Worm (Caenorhabditis elegans) whole organism, mixed stage, embryonic: ENCODE data around the gene T28F3.5.
"Not testable (repeated sequence)": the region's sequence is repeated elsewhere in the genome, so short reads cannot be mapped to it uniquely, and the experiment has no call there.

Experiments
- M03D4.4 ChIP-seq: sonication (generic microtip); optimal IDR thresholded peaks from 2 replicates; lab custom pipeline; 2017; ENCODE audit warnings: mild to moderate bottlenecking, missing genetic modification characterization, missing compliant biosample characterization
- bed-3 ChIP-seq: fragments of 200-800 bp; sonication (Bioruptor generic); optimal IDR thresholded peaks from 3 replicates; lab custom pipeline; 2018; ENCODE audit warnings: mild to moderate bottlenecking, missing genetic modification characterization, moderate library complexity, missing compliant biosample characterization
- ceh-39 ChIP-seq: fragments of 150-350 bp; optimal IDR thresholded peaks from 2 replicates; lab custom pipeline; 2014; ENCODE audit warnings: missing biosample characterization, missing genetic modification characterization
- ceh-43 ChIP-seq: fragments of 200-800 bp; sonication (Bioruptor generic); optimal IDR thresholded peaks from 2 replicates; lab custom pipeline; 2018; ENCODE audit warnings: mild to moderate bottlenecking, missing genetic modification characterization, moderate library complexity, missing compliant biosample characterization
- ceh-83 ChIP-seq: fragments of 200-800 bp; sonication (Bioruptor generic); optimal IDR thresholded peaks from 2 replicates; lab custom pipeline; 2018; ENCODE audit warnings: mild to moderate bottlenecking, missing genetic modification characterization, missing compliant biosample characterization
- ces-1 ChIP-seq: fragments of 150-350 bp; optimal IDR thresholded peaks from 2 replicates; lab custom pipeline; 2014; ENCODE audit warnings: missing biosample characterization, missing genetic modification reagents, missing genetic modification characterization
- cnd-1 ChIP-seq: fragments of 200-800 bp; sonication (Bioruptor generic); optimal IDR thresholded peaks from 2 replicates; lab custom pipeline; 2018; ENCODE audit warnings: mild to moderate bottlenecking, missing genetic modification characterization, missing compliant biosample characterization
- drap-1 ChIP-seq: fragments of 200-800 bp; sonication (Bioruptor generic); optimal IDR thresholded peaks from 3 replicates; lab custom pipeline; 2018; ENCODE audit warnings: mild to moderate bottlenecking, missing genetic modification characterization, missing compliant biosample characterization
- elt-1 ChIP-seq: sonication (generic microtip); optimal IDR thresholded peaks from 2 replicates; lab custom pipeline; 2017; ENCODE audit warnings: missing genetic modification characterization, mild to moderate bottlenecking, missing compliant biosample characterization, antibody characterized with exemption, moderate library complexity, borderline replicate concordance; ENCODE audit not compliant: insufficient read depth
- flh-1 ChIP-seq: fragments of 200-800 bp; sonication (Bioruptor generic); optimal IDR thresholded peaks from 2 replicates; lab custom pipeline; 2018; ENCODE audit warnings: mild to moderate bottlenecking, missing genetic modification characterization, moderate library complexity, missing compliant biosample characterization
- ham-2 ChIP-seq: fragments of 200-800 bp; sonication (Bioruptor generic); optimal IDR thresholded peaks from 2 replicates; lab custom pipeline; 2018; ENCODE audit warnings: mild to moderate bottlenecking, missing genetic modification characterization, missing compliant biosample characterization
- hlh-1 ChIP-seq: fragments of 150-350 bp; optimal IDR thresholded peaks from 2 replicates; lab custom pipeline; 2014; ENCODE audit warnings: missing biosample characterization, missing genetic modification reagents, missing genetic modification characterization
- lin-13 ChIP-seq: fragments of 150-350 bp; optimal IDR thresholded peaks from 2 replicates; lab custom pipeline; 2014; ENCODE audit warnings: missing biosample characterization, missing genetic modification characterization
- lin-32 ChIP-seq: fragments of 200-800 bp; sonication (Bioruptor generic); optimal IDR thresholded peaks from 2 replicates; lab custom pipeline; 2018; ENCODE audit warnings: mild to moderate bottlenecking, missing genetic modification characterization, missing compliant biosample characterization
- lsy-2 ChIP-seq: fragments of 150-350 bp; optimal IDR thresholded peaks from 2 replicates; lab custom pipeline; 2014; ENCODE audit warnings: missing biosample characterization, missing genetic modification characterization
- mab-5 ChIP-seq: fragments of 150-350 bp; optimal IDR thresholded peaks from 2 replicates; lab custom pipeline; 2014; ENCODE audit warnings: missing biosample characterization, missing genetic modification characterization
- mep-1 ChIP-seq: fragments of 150-350 bp; optimal IDR thresholded peaks from 2 replicates; lab custom pipeline; 2017; ENCODE audit warnings: missing biosample characterization, missing genetic modification reagents, missing genetic modification characterization, inconsistent platforms
- nhr-2 ChIP-seq: fragments of 150-350 bp; optimal IDR thresholded peaks from 2 replicates; lab custom pipeline; 2014; ENCODE audit warnings: missing biosample characterization, missing genetic modification characterization
- nhr-237 ChIP-seq: fragments of 150-350 bp; optimal IDR thresholded peaks from 2 replicates; lab custom pipeline; 2014; ENCODE audit warnings: missing biosample characterization, missing genetic modification characterization
- nhr-28 ChIP-seq: fragments of 150-350 bp; optimal IDR thresholded peaks from 2 replicates; lab custom pipeline; 2014; ENCODE audit warnings: missing biosample characterization, missing genetic modification characterization
- nhr-76 ChIP-seq: sonication (generic microtip); optimal IDR thresholded peaks from 2 replicates; lab custom pipeline; 2017; ENCODE audit warnings: missing biosample characterization, missing genetic modification characterization
- pha-4 ChIP-seq: fragments of 150-350 bp; optimal IDR thresholded peaks from 2 replicates; lab custom pipeline; 2018; ENCODE audit warnings: missing biosample characterization, missing genetic modification reagents, missing genetic modification characterization
- sem-2 ChIP-seq: fragments of 200-800 bp; sonication (Bioruptor generic); optimal IDR thresholded peaks from 2 replicates; lab custom pipeline; 2018; ENCODE audit warnings: mild to moderate bottlenecking, missing genetic modification characterization, missing compliant biosample characterization
- snpc-4 ChIP-seq: fragments of 150-350 bp; optimal IDR thresholded peaks from 2 replicates; lab custom pipeline; 2014; ENCODE audit warnings: missing biosample characterization, missing genetic modification characterization
- sptf-1 ChIP-seq: sonication (generic microtip); optimal IDR thresholded peaks from 2 replicates; lab custom pipeline; 2017; ENCODE audit warnings: mild to moderate bottlenecking, missing genetic modification characterization, moderate library complexity, missing compliant biosample characterization
- tbx-8 ChIP-seq: fragments of 200-800 bp; sonication (Bioruptor generic); optimal IDR thresholded peaks from 2 replicates; lab custom pipeline; 2018; ENCODE audit warnings: mild to moderate bottlenecking, missing genetic modification characterization, moderate library complexity, missing compliant biosample characterization
- unc-120 ChIP-seq: sonication (generic microtip); optimal IDR thresholded peaks from 2 replicates; lab custom pipeline; 2017; ENCODE audit warnings: missing genetic modification characterization, missing compliant biosample characterization; ENCODE audit not compliant: poor library complexity, severe bottlenecking
- unc-62 ChIP-seq: fragments of 150-350 bp; optimal IDR thresholded peaks from 2 replicates; lab custom pipeline; 2014; ENCODE audit warnings: missing biosample characterization, missing genetic modification reagents, missing genetic modification characterization
- zip-8 ChIP-seq: fragments of 150-350 bp; optimal IDR thresholded peaks from 2 replicates; lab custom pipeline; 2014; ENCODE audit warnings: missing biosample characterization, missing genetic modification characterization
- ztf-11 ChIP-seq: fragments of 150-350 bp; optimal IDR thresholded peaks from 2 replicates; lab custom pipeline; 2014; ENCODE audit warnings: missing biosample characterization, missing genetic modification characterization

Gene T28F3.5

DNA sequence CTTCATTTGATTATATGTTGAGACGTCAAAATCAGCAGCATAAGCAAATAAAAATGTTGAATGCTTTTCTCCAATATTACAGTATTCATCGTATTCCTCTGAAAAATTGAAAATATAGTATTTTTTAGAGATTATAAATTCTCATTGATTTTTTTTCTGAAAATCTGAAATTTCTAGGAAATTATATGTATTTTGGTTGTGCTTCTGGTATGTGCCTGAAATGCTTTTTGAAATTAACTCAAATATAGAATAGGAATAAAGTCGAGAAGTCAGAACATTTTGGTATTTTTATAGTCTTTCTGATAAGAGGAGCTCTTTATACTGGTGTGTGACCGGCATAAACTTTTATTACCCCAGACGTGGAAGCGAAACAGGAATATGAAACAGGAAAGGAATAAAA is 12.6 kb downstream of the T28F3.5 start, which contains the start of gene T28F3.8:
Gene T28F3.8, minus strand, starts transcription at position 101 of the 400 bp plus-strand sequence.
- not testable (repeated sequence) for TF ChIP-seq M03D4.4 (tag; lab: Kevin White, UChicago); lin-13; mep-1 (tag; lab: Kevin White, UChicago)

DNA sequence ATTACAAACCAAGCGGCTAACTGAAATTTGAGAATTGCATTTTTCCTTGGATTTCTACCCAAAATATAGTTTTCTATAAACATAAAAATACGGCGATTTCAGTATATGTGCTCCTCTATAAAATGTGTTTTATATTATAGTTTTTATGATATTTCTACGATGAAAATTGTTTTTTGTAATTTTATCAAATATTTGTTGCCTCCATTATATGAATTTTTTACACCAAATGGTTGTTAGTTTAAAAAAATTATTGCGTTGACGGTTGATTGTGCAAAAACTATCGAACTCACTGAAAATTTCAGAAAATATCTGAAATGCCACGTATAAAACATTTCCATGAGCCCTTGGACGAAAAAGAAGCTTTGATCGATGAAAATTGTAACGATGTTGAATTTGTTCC is 13.6 kb downstream of the T28F3.5 start, which contains the start of gene T28F3.9:
Gene T28F3.9, plus strand, starts transcription at position 301 of the 400 bp plus-strand sequence.
- no peak for TF ChIP-seq nhr-2
- no peak for TF ChIP-seq elt-1 (tag; lab: Kevin White, UChicago)

DNA sequence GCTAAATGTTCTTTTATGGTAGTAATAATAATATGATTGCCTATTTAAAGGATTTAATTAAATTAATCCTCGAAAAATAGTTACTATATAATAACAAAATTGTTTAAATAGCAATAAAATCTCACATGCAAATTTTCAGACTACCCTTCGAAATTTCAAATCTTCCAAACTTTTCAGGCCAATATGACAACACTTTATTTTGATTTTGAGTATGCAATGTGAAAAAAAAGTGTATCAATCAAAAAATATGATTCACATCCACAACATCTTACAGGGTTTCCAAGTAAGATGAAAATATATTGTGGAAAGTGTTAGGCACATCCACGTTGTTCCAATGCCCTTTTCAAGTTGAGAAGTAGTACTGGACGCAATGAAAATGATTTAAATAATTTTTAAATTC is 17.3 kb downstream of the T28F3.5 start, which contains the start of gene snf-9:
Gene snf-9, plus strand, starts transcription at position 301 of the 400 bp plus-strand sequence.
- TF ChIP-seq ztf-11 (tag; lab: Kevin White, UChicago), result no peak
- no peak for TF ChIP-seq flh-1 (GFP tag; lab: Kevin White, UChicago)
- TF ChIP-seq nhr-28 (tag; lab: Kevin White, UChicago), result no peak
- TF ChIP-seq nhr-76 (tag; lab: Kevin White, UChicago), result no peak
- no peak for TF ChIP-seq unc-62 (GFP tag; lab: Kevin White, UChicago)
- TF ChIP-seq bed-3 (GFP tag; lab: Kevin White, UChicago), result no peak
- TF ChIP-seq unc-120 (tag; lab: Kevin White, UChicago), result no peak
- no peak for TF ChIP-seq ces-1 (GFP tag; lab: Kevin White, UChicago)
- TF ChIP-seq ham-2, result no peak
- TF ChIP-seq ceh-43 (GFP tag; lab: Kevin White, UChicago), result no peak
- TF ChIP-seq lin-13, result no peak
- no peak for TF ChIP-seq sem-2 (GFP tag; lab: Kevin White, UChicago)
- TF ChIP-seq nhr-2, result no peak
- no peak for TF ChIP-seq drap-1 (GFP tag; lab: Kevin White, UChicago)
- no peak for TF ChIP-seq zip-8 (tag; lab: Kevin White, UChicago)
- no peak for TF ChIP-seq lin-32 (GFP tag; lab: Kevin White, UChicago)
- TF ChIP-seq tbx-8, result no peak
- no peak for TF ChIP-seq M03D4.4 (tag; lab: Kevin White, UChicago)

DNA sequence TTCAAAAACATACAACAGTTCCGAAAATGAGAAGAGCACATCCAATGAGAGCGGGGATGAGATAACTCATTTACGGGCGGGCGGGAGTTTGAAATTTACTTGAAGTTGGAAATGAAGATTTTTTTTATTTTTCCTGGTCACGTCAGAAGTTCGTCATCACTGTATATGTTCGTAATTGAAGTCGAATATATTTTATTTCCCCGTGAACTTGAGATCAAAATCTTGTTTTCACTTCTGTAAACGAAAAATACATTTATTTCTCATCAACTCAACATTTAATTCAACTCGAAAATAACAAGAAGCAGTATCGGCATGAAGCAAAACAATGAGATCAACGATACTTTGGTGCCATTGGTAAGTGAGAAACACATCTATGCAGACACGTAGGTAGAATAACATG is 21.8 kb downstream of the T28F3.5 start, which contains the start of gene C49C3.20:
Gene C49C3.20, minus strand, starts transcription at position 101 of the 400 bp plus-strand sequence.
- TF ChIP-seq ham-2 (no peak), pha-4 (tag; lab: Kevin White, UChicago) (no peak), nhr-76 (tag; lab: Kevin White, UChicago) (no peak), nhr-28 (tag; lab: Kevin White, UChicago) (no peak), mab-5 (no peak), sem-2 (GFP tag; lab: Kevin White, UChicago) (no peak), unc-62 (GFP tag; lab: Kevin White, UChicago) (no peak), ceh-43 (GFP tag; lab: Kevin White, UChicago) (no peak)

DNA sequence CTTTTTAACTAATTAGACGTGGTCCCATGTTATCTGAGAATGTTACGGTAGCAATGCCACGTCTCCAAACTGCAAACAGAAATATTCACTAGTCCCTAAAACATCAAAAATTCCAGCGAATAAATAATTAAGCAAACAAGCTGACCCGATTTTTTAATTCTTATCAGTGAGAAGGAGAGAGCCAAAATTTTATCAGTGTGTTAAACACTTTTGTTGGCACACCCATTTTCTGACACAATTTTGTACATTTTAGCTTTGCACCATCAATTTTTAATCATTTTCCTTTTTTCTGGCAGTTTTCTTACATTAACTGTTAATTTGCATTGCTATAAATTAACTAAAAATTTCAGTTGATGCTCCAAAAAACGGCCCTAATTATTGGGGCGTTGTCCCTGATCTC is 25.9 kb downstream of the T28F3.5 start, which contains the start of gene C49C3.4:
Gene C49C3.4, plus strand, starts transcription at position 351 of the 400 bp plus-strand sequence.
- TF ChIP-seq mab-5, result no peak
- no peak for TF ChIP-seq zip-8 (tag; lab: Kevin White, UChicago)
- TF ChIP-seq ham-2, result no peak
- TF ChIP-seq unc-62 (GFP tag; lab: Kevin White, UChicago), result no peak
- no peak for TF ChIP-seq lsy-2 (tag; lab: Kevin White, UChicago)
- no peak for TF ChIP-seq hlh-1 (tag; lab: Kevin White, UChicago)
- TF ChIP-seq sptf-1 (tag; lab: Kevin White, UChicago), result no peak
- no peak for TF ChIP-seq bed-3 (GFP tag; lab: Kevin White, UChicago)
- TF ChIP-seq drap-1 (GFP tag; lab: Kevin White, UChicago), result no peak
- TF ChIP-seq lin-13, result no peak
- no peak for TF ChIP-seq ceh-83 (GFP tag; lab: Kevin White, UChicago)
- TF ChIP-seq nhr-28 (tag; lab: Kevin White, UChicago), result no peak
- TF ChIP-seq nhr-237 (tag; lab: Kevin White, UChicago), result no peak
- no peak for TF ChIP-seq cnd-1 (tag; lab: Kevin White, UChicago)
- no peak for TF ChIP-seq snpc-4 (tag; lab: Kevin White, UChicago)
- no peak for TF ChIP-seq tbx-8
- TF ChIP-seq ceh-39 (tag; lab: Kevin White, UChicago), result no peak
